Fruit fly (Drosophila melanogaster) whole organism, wandering third instar larva: ENCODE results near the gene Gug.

Source experiments
- Abd-B ChIP-seq: fragments of >200 bp; optimal IDR thresholded peaks from 2 replicates; lab custom pipeline; 2017; ENCODE audit warnings: missing biosample characterization, missing genetic modification characterization
- CrebA ChIP-seq: fragments of 200-800 bp; sonication (Bioruptor generic); optimal IDR thresholded peaks from 2 replicates; lab custom pipeline; 2016; ENCODE audit warnings: missing biosample characterization, mild to moderate bottlenecking, missing genetic modification characterization, borderline replicate concordance
- Hnf4 ChIP-seq: fragments of 200-800 bp; sonication (Bioruptor generic); optimal IDR thresholded peaks from 2 replicates; lab custom pipeline; 2016; ENCODE audit warnings: missing biosample characterization, mild to moderate bottlenecking, missing genetic modification characterization
- Hr83 ChIP-seq: fragments of 200-300 bp; sonication (Bioruptor generic); optimal IDR thresholded peaks from 2 replicates; lab custom pipeline; 2016; ENCODE audit warnings: missing biosample characterization, mild to moderate bottlenecking, missing genetic modification characterization, moderate library complexity; ENCODE audit not compliant: poor library complexity, severe bottlenecking
- Myc ChIP-seq: fragments of >200 bp; optimal IDR thresholded peaks from 2 replicates; lab custom pipeline; 2017
- OdsH ChIP-seq: fragments of 200-800 bp; sonication (Bioruptor generic); optimal IDR thresholded peaks from 2 replicates; lab custom pipeline; 2016; ENCODE audit warnings: missing biosample characterization, mild to moderate bottlenecking, missing genetic modification characterization
- br ChIP-seq: fragments of 200-800 bp; sonication (Bioruptor generic); optimal IDR thresholded peaks from 2 replicates; lab custom pipeline; 2016; ENCODE audit warnings: missing biosample characterization, missing genetic modification characterization
- dsf ChIP-seq: sonication (Bioruptor generic); optimal IDR thresholded peaks from 2 replicates; lab custom pipeline; 2016; ENCODE audit warnings: missing biosample characterization, missing genetic modification characterization, borderline replicate concordance
- jim ChIP-seq: fragments of 175-275, 200-325 bp; sonication (Bioruptor generic); optimal IDR thresholded peaks from 2 replicates; lab custom pipeline; 2016; ENCODE audit warnings: missing biosample characterization, mild to moderate bottlenecking, missing genetic modification characterization
- pan ChIP-seq: fragments of >200 bp; optimal IDR thresholded peaks from 2 replicates; lab custom pipeline; 2017
- rgr ChIP-seq: fragments of 200-800 bp; sonication (Bioruptor generic); optimal IDR thresholded peaks from 3 replicates; lab custom pipeline; 2016; ENCODE audit warnings: missing biosample characterization, mild to moderate bottlenecking, missing genetic modification characterization
- usp ChIP-seq: fragments of >200 bp; optimal IDR thresholded peaks from 2 replicates; lab custom pipeline; 2017; ENCODE audit warnings: missing biosample characterization, missing genetic modification characterization
- woc ChIP-seq: sonication (Bioruptor generic); optimal IDR thresholded peaks from 2 replicates; lab custom pipeline; 2016; ENCODE audit warnings: missing biosample characterization, mild to moderate bottlenecking, missing genetic modification characterization

- TF ChIP-seq usp = no peak
- no peak for TF ChIP-seq Hnf4 (GFP tag; lab: Kevin White, UChicago)
- no peak for TF ChIP-seq pan (lab: Kevin White, UChicago)
- no peak for TF ChIP-seq woc (GFP tag; lab: Kevin White, UChicago)
- TF ChIP-seq jim (GFP tag; lab: Kevin White, UChicago) = no peak
- TF ChIP-seq rgr (GFP tag; lab: Kevin White, UChicago) = no peak
- no peak for TF ChIP-seq Myc
- no peak for TF ChIP-seq CrebA (GFP tag; lab: Kevin White, UChicago)
- TF ChIP-seq OdsH (GFP tag; lab: Kevin White, UChicago) = no peak
- no peak for TF ChIP-seq Hr83 (GFP tag; lab: Kevin White, UChicago)
- no peak for TF ChIP-seq dsf (GFP tag; lab: Kevin White, UChicago)
- TF ChIP-seq Abd-B (GFP tag; lab: Kevin White, UChicago) = no peak
- TF ChIP-seq br (GFP tag; lab: Kevin White, UChicago) = no peak
Measured at dm6 chr3L:8450747-8451146, 1.0 kb downstream of the Gug start.
